Worm (Caenorhabditis elegans): ENCODE measurements around the gene fbxa-10.
A peak's percentile ranks its signal among the peaks of the same experiment; 100 is the strongest.

Gene fbxa-10

ce11 chrIII:943426-943927 is 8.7 kb upstream of the fbxa-10 start, which contains the start of gene fbxa-59 (continued):
- no peak for TF ChIP-seq lin-39 (tag; optimal IDR thresholded peaks at IDR 0.05)
- peak; percentile 10 for TF ChIP-seq zip-2 (tag; optimal IDR thresholded peaks at IDR 0.05)
- no peak for TF ChIP-seq F10B5.3 (tag; optimal IDR thresholded peaks at IDR 0.05)
- no peak for TF ChIP-seq ceh-44 (GFP tag; IDR thresholded peaks at IDR 0.05)
- TF ChIP-seq ces-1 (GFP tag; optimal IDR thresholded peaks at IDR 0.05) = no peak
- no peak for TF ChIP-seq daf-8 (GFP tag; IDR thresholded peaks at IDR 0.05)
- no peak for TF ChIP-seq tra-1 (GFP tag; IDR thresholded peaks at IDR 0.05)

- TF ChIP-seq php-3 (GFP tag; IDR thresholded peaks at IDR 0.05) (peak; percentile 78), dmd-6 (GFP tag; IDR thresholded peaks at IDR 0.05) (peak; percentile 78)
Measured at ce11 chrIII:944346-944745, 7.8 kb upstream of the fbxa-10 start.

ce11 chrIII:946250-946725 is 5.9 kb upstream of the fbxa-10 start, which contains the start of gene fbxa-60:
fbxa-60 (minus strand) TSS chrIII:946300.
- no peak for TF ChIP-seq nhr-6 (tag; optimal IDR thresholded peaks at IDR 0.05)
- TF ChIP-seq nhr-48 (tag; optimal IDR thresholded peaks at IDR 0.05) = no peak
- TF ChIP-seq nhr-10 (tag; optimal IDR thresholded peaks at IDR 0.05) = no peak
- TF ChIP-seq tra-1 (GFP tag; IDR thresholded peaks at IDR 0.05) = peak; percentile 66; the same call in 1 of the 2 replicates
- no peak for TF ChIP-seq egl-43 (GFP tag; IDR thresholded peaks at IDR 0.05)
- TF ChIP-seq dmd-6 (GFP tag; IDR thresholded peaks at IDR 0.05) = peak; percentile 95
- TF ChIP-seq T26A8.4 (GFP tag; IDR thresholded peaks at IDR 0.05) = no peak
- TF ChIP-seq zip-2 (tag; optimal IDR thresholded peaks at IDR 0.05) = peak; percentile 75
- TF ChIP-seq ceh-44 (GFP tag; IDR thresholded peaks at IDR 0.05) = no peak
- no peak for TF ChIP-seq lin-15B (tag; optimal IDR thresholded peaks at IDR 0.05)
- TF ChIP-seq zfp-2 (tag; optimal IDR thresholded peaks at IDR 0.05) = no peak
- no peak for TF ChIP-seq saeg-2 (GFP tag; IDR thresholded peaks at IDR 0.05)
- TF ChIP-seq php-3 (GFP tag; IDR thresholded peaks at IDR 0.05) = peak; percentile 80
- peak; percentile 61 for TF ChIP-seq nhr-28 (tag; optimal IDR thresholded peaks at IDR 0.05)
- TF ChIP-seq ZK546.5 (tag; optimal IDR thresholded peaks at IDR 0.05) = no peak
- no peak for TF ChIP-seq dmd-9 (GFP tag; IDR thresholded peaks at IDR 0.05)
- TF ChIP-seq lin-13 (GFP tag; optimal IDR thresholded peaks at IDR 0.05) = no peak
- peak; percentile 63 for TF ChIP-seq dve-1 (tag; optimal IDR thresholded peaks at IDR 0.05; ENCODE audit: insufficient read depth)
- TF ChIP-seq nhr-42 (GFP tag; IDR thresholded peaks at IDR 0.05) = no peak
- no peak for TF ChIP-seq spr-1 (tag; optimal IDR thresholded peaks at IDR 0.05)
- no peak for TF ChIP-seq set-16 (GFP tag; IDR thresholded peaks at IDR 0.05)
- no peak for TF ChIP-seq tag-97 (GFP tag; IDR thresholded peaks at IDR 0.05)
- peak; percentile 76 for TF ChIP-seq pqm-1 (tag; optimal IDR thresholded peaks at IDR 0.05)
- no peak for TF ChIP-seq mes-2 (tag; optimal IDR thresholded peaks at IDR 0.05; ENCODE audit: poor library complexity, severe bottlenecking)
- TF ChIP-seq ceh-32 (tag; optimal IDR thresholded peaks at IDR 0.05; ENCODE audit: poor library complexity) = no peak
- no peak for TF ChIP-seq lin-38 (GFP tag; IDR thresholded peaks at IDR 0.05)
- TF ChIP-seq hlh-11 (tag; optimal IDR thresholded peaks at IDR 0.05) = peak; percentile 82
- no peak for TF ChIP-seq ceh-20 (GFP tag; IDR thresholded peaks at IDR 0.05)
- TF ChIP-seq lsy-2 (tag; optimal IDR thresholded peaks at IDR 0.05) = no peak
- TF ChIP-seq egl-27 (tag; optimal IDR thresholded peaks at IDR 0.05) = no peak
- TF ChIP-seq aly-2 (tag; optimal IDR thresholded peaks at IDR 0.05) = no peak
- TF ChIP-seq T20F7.1 (GFP tag; optimal IDR thresholded peaks at IDR 0.05) = peak; percentile 54
- no peak for TF ChIP-seq mep-1 (tag; optimal IDR thresholded peaks at IDR 0.05)
- no peak for TF ChIP-seq ceh-62 (tag; optimal IDR thresholded peaks at IDR 0.05)
- TF ChIP-seq nhr-77 (tag; optimal IDR thresholded peaks at IDR 0.05) = peak; percentile 12
- TF ChIP-seq ztf-7 (tag; optimal IDR thresholded peaks at IDR 0.05) = no peak
- TF ChIP-seq hlh-30 (tag; optimal IDR thresholded peaks at IDR 0.05; ENCODE audit: insufficient read depth) = peak; percentile 16
- no peak for TF ChIP-seq nhr-76 (tag; optimal IDR thresholded peaks at IDR 0.05)
- no peak for TF ChIP-seq vab-7 (GFP tag; IDR thresholded peaks at IDR 0.05)
- TF ChIP-seq ZK337.2 (GFP tag; IDR thresholded peaks at IDR 0.05) = no peak
- TF ChIP-seq daf-12 (tag; optimal IDR thresholded peaks at IDR 0.05) = no peak
- peak; percentile 36; the same call in 1 of the 2 replicates for TF ChIP-seq lin-1 (GFP tag; IDR thresholded peaks at IDR 0.05)
- no peak for TF ChIP-seq cey-2 (tag; optimal IDR thresholded peaks at IDR 0.05; ENCODE audit: borderline replicate concordance, insufficient read depth)
